Fruit fly (Drosophila melanogaster) whole organism, embryonic: Measurements from ENCODE around the gene Nep6.

Experiments
- B-H2 ChIP-seq: fragments of 200-800 bp; sonication (Bioruptor generic); optimal IDR thresholded peaks from 2 replicates; lab custom pipeline; 2018; ENCODE audit warnings: missing biosample characterization, mild to moderate bottlenecking, missing genetic modification characterization
- Blimp-1 ChIP-seq: fragments of 200-800 bp; sonication (Bioruptor generic); optimal IDR thresholded peaks from 3 replicates; lab custom pipeline; 2018; ENCODE audit warnings: missing biosample characterization, missing genetic modification characterization, mild to moderate bottlenecking, moderate library complexity, missing genetic modification reagents
- CG10959 ChIP-seq: fragments of 200-800 bp; sonication (Bioruptor generic); IDR thresholded peaks from 2 replicates; pipeline ENCODE4 v1.3.6; 2022; ENCODE audit warnings: missing biosample characterization, missing genetic modification characterization
- CG11723 ChIP-seq: fragments of 200-800 bp; sonication (Bioruptor generic); optimal IDR thresholded peaks from 2 replicates; lab custom pipeline; 2017; ENCODE audit warnings: missing biosample characterization, mild to moderate bottlenecking, missing genetic modification characterization
- CG12744 ChIP-seq: fragments of 200-800 bp; sonication (Bioruptor generic); optimal IDR thresholded peaks from 2 replicates; lab custom pipeline; 2016; ENCODE audit warnings: missing biosample characterization, missing genetic modification characterization
- CG15601 ChIP-seq: fragments of 200-800 bp; sonication (Bioruptor generic); optimal IDR thresholded peaks from 3 replicates; lab custom pipeline; 2019; ENCODE audit warnings: missing biosample characterization, mild to moderate bottlenecking, missing genetic modification characterization, moderate library complexity
- CG1792 ChIP-seq: fragments of 200-800 bp; sonication (Bioruptor generic); optimal IDR thresholded peaks from 2 replicates; lab custom pipeline; 2016; ENCODE audit warnings: missing biosample characterization, missing genetic modification characterization
- CG18476 ChIP-seq: fragments of 200-800 bp; sonication (Bioruptor generic); optimal IDR thresholded peaks from 2 replicates; lab custom pipeline; 2016; ENCODE audit warnings: missing biosample characterization, mild to moderate bottlenecking, missing genetic modification characterization
- CG2120 ChIP-seq: fragments of 200-800 bp; sonication (Bioruptor generic); optimal IDR thresholded peaks from 3 replicates; lab custom pipeline; 2016; ENCODE audit warnings: missing biosample characterization, missing genetic modification characterization
- CG2889 ChIP-seq: fragments of 200-800 bp; sonication (Bioruptor generic); IDR thresholded peaks from 3 replicates; pipeline ENCODE4 v1.3.6; 2022; ENCODE audit warnings: missing biosample characterization, missing genetic modification characterization
- CG31388 ChIP-seq: fragments of 200-800 bp; sonication (Bioruptor generic); optimal IDR thresholded peaks from 2 replicates; lab custom pipeline; 2016; ENCODE audit warnings: missing biosample characterization, missing genetic modification characterization
- CG7372 ChIP-seq: fragments of 200-800 bp; sonication (Bioruptor generic); IDR thresholded peaks from 2 replicates; pipeline ENCODE4 v1.3.6; 2022; ENCODE audit warnings: missing biosample characterization, missing genetic modification characterization
- CG7745 ChIP-seq: fragments of 200-800 bp; sonication (Bioruptor generic); optimal IDR thresholded peaks from 2 replicates; lab custom pipeline; 2018; ENCODE audit warnings: missing biosample characterization, mild to moderate bottlenecking, missing genetic modification characterization, moderate library complexity
- CG7928 ChIP-seq: fragments of 200-800 bp; sonication (Bioruptor generic); optimal IDR thresholded peaks from 2 replicates; lab custom pipeline; 2017; ENCODE audit warnings: missing biosample characterization, mild to moderate bottlenecking, missing genetic modification characterization
- CG8290 ChIP-seq, 3 experiments: fragments of 200-800 bp; sonication (Bioruptor generic); optimal IDR thresholded peaks; 2 replicates each; lab custom pipeline; 2016 to 2019; ENCODE audit warnings: missing biosample characterization in 3 of 3, missing genetic modification characterization in 3 of 3, mild to moderate bottlenecking in 2 of 3, moderate library complexity in 1 of 3
- CG8478 ChIP-seq: fragments of >200 bp; optimal IDR thresholded peaks from 2 replicates; lab custom pipeline; 2018
- CG9727 ChIP-seq: fragments of 200-800 bp; sonication (Bioruptor generic); optimal IDR thresholded peaks from 3 replicates; lab custom pipeline; 2017; ENCODE audit warnings: missing biosample characterization, mild to moderate bottlenecking, missing genetic modification characterization
- CG9817 ChIP-seq: fragments of 200-800 bp; sonication (Bioruptor generic); optimal IDR thresholded peaks from 2 replicates; lab custom pipeline; 2018; ENCODE audit warnings: missing biosample characterization, mild to moderate bottlenecking, missing genetic modification characterization, moderate library complexity
- CG9876 ChIP-seq: fragments of 200-800 bp; sonication (Bioruptor generic); optimal IDR thresholded peaks from 2 replicates; lab custom pipeline; 2016; ENCODE audit warnings: missing biosample characterization, missing genetic modification characterization
- CkIIα-i1 ChIP-seq: fragments of 200-800 bp; sonication (Bioruptor generic); IDR thresholded peaks from 2 replicates; pipeline ENCODE4 v1.3.6; 2022; ENCODE audit warnings: missing biosample characterization, missing genetic modification characterization
- CoRest ChIP-seq: fragments of 200-800 bp; sonication (Bioruptor generic); optimal IDR thresholded peaks from 3 replicates; lab custom pipeline; 2018; ENCODE audit warnings: missing biosample characterization, mild to moderate bottlenecking, missing genetic modification characterization, moderate library complexity
- Dref ChIP-seq: fragments of 200-800 bp; sonication (Bioruptor generic); IDR thresholded peaks from 2 replicates; pipeline ENCODE4 v1.3.6; 2022; ENCODE audit warnings: missing biosample characterization, missing genetic modification characterization
- Elba2 ChIP-seq: fragments of 200-800 bp; sonication (Bioruptor generic); optimal IDR thresholded peaks from 3 replicates; lab custom pipeline; 2016; ENCODE audit warnings: missing biosample characterization, missing genetic modification characterization
- Fer1 ChIP-seq: fragments of 200-800 bp; sonication (Bioruptor generic); optimal IDR thresholded peaks from 2 replicates; lab custom pipeline; 2017; ENCODE audit warnings: missing biosample characterization, mild to moderate bottlenecking, missing genetic modification characterization
- H2.0 ChIP-seq: fragments of 200-800 bp; sonication (Bioruptor generic); IDR thresholded peaks from 2 replicates; pipeline ENCODE4 v1.3.6; 2022; ENCODE audit warnings: missing biosample characterization, missing genetic modification characterization
- Hey ChIP-seq: fragments of 200-800 bp; sonication (Bioruptor generic); optimal IDR thresholded peaks from 3 replicates; lab custom pipeline; 2018; ENCODE audit warnings: missing biosample characterization, mild to moderate bottlenecking, missing genetic modification characterization
- Hmx ChIP-seq: fragments of 200-800 bp; sonication (Bioruptor generic); optimal IDR thresholded peaks from 2 replicates; lab custom pipeline; 2016; ENCODE audit warnings: missing biosample characterization, missing genetic modification characterization
- Hsf ChIP-seq: fragments of 200-800 bp; sonication (Bioruptor generic); optimal IDR thresholded peaks from 3 replicates; lab custom pipeline; 2016; ENCODE audit warnings: missing biosample characterization, missing genetic modification characterization
- Jarid2 ChIP-seq: fragments of 200-800 bp; sonication (Bioruptor generic); optimal IDR thresholded peaks from 3 replicates; lab custom pipeline; 2017; ENCODE audit warnings: mild to moderate bottlenecking, missing biosample characterization, missing genetic modification reagents, missing genetic modification characterization
- Spps ChIP-seq: fragments of 200-800 bp; sonication (Bioruptor generic); optimal IDR thresholded peaks from 2 replicates; lab custom pipeline; 2018; ENCODE audit warnings: missing biosample characterization, mild to moderate bottlenecking, missing genetic modification characterization
- Tbp ChIP-seq: fragments of >200 bp; optimal IDR thresholded peaks from 2 replicates; lab custom pipeline; 2018; ENCODE audit warnings: missing biosample characterization, missing genetic modification characterization
- ash1 ChIP-seq: fragments of 200-800 bp; sonication (Bioruptor generic); optimal IDR thresholded peaks from 2 replicates; lab custom pipeline; 2018; ENCODE audit warnings: missing biosample characterization, mild to moderate bottlenecking, missing genetic modification characterization
- bbx ChIP-seq: fragments of 200-800 bp; sonication (Bioruptor generic); IDR thresholded peaks from 2 replicates; pipeline ENCODE4 v1.3.6; 2022; ENCODE audit warnings: missing biosample characterization, missing genetic modification characterization; ENCODE audit not compliant: partially characterized antibody
- cas ChIP-seq: fragments of 200-800 bp; sonication (Bioruptor generic); IDR thresholded peaks from 2 replicates; pipeline ENCODE4 v1.3.6; 2022; ENCODE audit warnings: missing biosample characterization, missing genetic modification characterization
- dati ChIP-seq: fragments of 200-800 bp; sonication (Bioruptor generic); IDR thresholded peaks from 2 replicates; pipeline ENCODE4 v1.3.6; 2022; ENCODE audit warnings: missing biosample characterization, missing genetic modification characterization
- en ChIP-seq: fragments of 200-800 bp; sonication (Bioruptor generic); optimal IDR thresholded peaks from 2 replicates; lab custom pipeline; 2016; ENCODE audit warnings: missing biosample characterization, missing genetic modification characterization
- gce ChIP-seq: fragments of 200-800 bp; sonication (Bioruptor generic); IDR thresholded peaks from 3 replicates; pipeline ENCODE4 v1.3.6; 2022; ENCODE audit warnings: missing biosample characterization, missing genetic modification characterization
- h ChIP-seq: fragments of >200 bp; optimal IDR thresholded peaks from 2 replicates; lab custom pipeline; 2017
- insv ChIP-seq, 2 experiments: fragments of 200-800 bp; sonication (Bioruptor generic); optimal IDR thresholded peaks; 3 replicates each; lab custom pipeline; 2016 to 2018; ENCODE audit warnings: missing biosample characterization in 2 of 2, missing genetic modification characterization in 2 of 2
- jumu ChIP-seq: fragments of 200-800 bp; sonication (Bioruptor generic); optimal IDR thresholded peaks from 3 replicates; lab custom pipeline; 2016; ENCODE audit warnings: missing biosample characterization, missing genetic modification characterization
- kah ChIP-seq: fragments of 200-800 bp; sonication (Bioruptor generic); optimal IDR thresholded peaks from 2 replicates; lab custom pipeline; 2018; ENCODE audit warnings: missing biosample characterization, mild to moderate bottlenecking, missing genetic modification characterization
- lov ChIP-seq, 2 experiments: fragments of 200-800 bp in 1 of 2; fragments of >200 bp in 1 of 2; sonication (Bioruptor generic) in 1 of 2; IDR thresholded peaks in 1 of 2; optimal IDR thresholded peaks in 1 of 2; 2 replicates in 1 of 2; 3 replicates in 1 of 2; pipeline versions ENCODE4 v1.3.6 to Lab custom; 2017 to 2022; ENCODE audit warnings: missing biosample characterization in 1 of 2, missing genetic modification characterization in 1 of 2
- odd ChIP-seq: fragments of 200-800 bp; sonication (Bioruptor generic); optimal IDR thresholded peaks from 2 replicates; lab custom pipeline; 2017; ENCODE audit warnings: missing biosample characterization, mild to moderate bottlenecking, missing genetic modification characterization
- pan ChIP-seq, 4 experiments: fragments of >200 bp in 3 of 4; fragments of 200-800 bp in 1 of 4; sonication (Bioruptor generic) in 1 of 4; optimal IDR thresholded peaks in 3 of 4; IDR thresholded peaks in 1 of 4; 2 replicates each; pipeline versions ENCODE4 v1.3.6 to Lab custom; 2017 to 2022; ENCODE audit warnings: missing biosample characterization in 2 of 4, missing genetic modification characterization in 2 of 4, mixed read lengths in 1 of 4
- pita ChIP-seq: fragments of 200-800 bp; sonication (Bioruptor generic); optimal IDR thresholded peaks from 2 replicates; lab custom pipeline; 2017; ENCODE audit warnings: missing biosample characterization, mild to moderate bottlenecking, missing genetic modification characterization
- sens ChIP-seq: fragments of 200-800 bp; sonication (Bioruptor generic); peaks from one replicate; lab custom pipeline; 2016; ENCODE audit warnings: missing biosample characterization, missing genetic modification characterization
- shn ChIP-seq: fragments of 200-800 bp; sonication (Bioruptor generic); optimal IDR thresholded peaks from 3 replicates; lab custom pipeline; 2016; ENCODE audit warnings: missing biosample characterization, missing genetic modification characterization
- tup ChIP-seq: fragments of 200-800 bp; sonication (Bioruptor generic); optimal IDR thresholded peaks from 2 replicates; lab custom pipeline; 2016; ENCODE audit warnings: missing biosample characterization, mild to moderate bottlenecking, missing genetic modification characterization, moderate library complexity
- wor ChIP-seq: fragments of 200-800 bp; sonication (Bioruptor generic); IDR thresholded peaks from 2 replicates; pipeline ENCODE4 v1.3.6; 2022; ENCODE audit warnings: missing biosample characterization, missing genetic modification characterization
- yki ChIP-seq: fragments of >200 bp; optimal IDR thresholded peaks from 3 replicates; lab custom pipeline; 2018
- zfh2 ChIP-seq: fragments of 200-800 bp; sonication (Bioruptor generic); optimal IDR thresholded peaks from 2 replicates; lab custom pipeline; 2016; ENCODE audit warnings: missing biosample characterization, missing genetic modification characterization

Gene Nep6

dm6 chrX:12752196-12752595, 49.3 kb upstream of the Nep6 start (continued):
- no peak for TF ChIP-seq pan (optimal IDR thresholded peaks at IDR 0.05; lab: Kevin White, UChicago)
- peak in 1 of 2 experiments; percentile 99 for TF ChIP-seq pan (GFP tag; optimal IDR thresholded peaks at IDR 0.05 in 1 of 2, IDR thresholded peaks at IDR 0.05 in 1 of 2)
- peak; percentile 99 for TF ChIP-seq CG12744 (GFP tag; lab: Kevin White, UChicago)
- TF ChIP-seq Hmx, result peak; percentile 98
- peak; percentile 99 for TF ChIP-seq CG18476
- peak; percentile 99 for TF ChIP-seq CoRest (tag; lab: Kevin White, UChicago)
- TF ChIP-seq CG10959 (GFP tag; lab: Robert Waterston, UW), result peak; percentile 99
- TF ChIP-seq CG8478, result peak; percentile 33
- TF ChIP-seq Tbp (GFP tag; lab: Kevin White, UChicago), result no peak
- no peak for TF ChIP-seq h (lab: Kevin White, UChicago)
- peak; percentile 73 for TF ChIP-seq CG15601 (tag; lab: Kevin White, UChicago)
- peak; percentile 94 for TF ChIP-seq ash1 (GFP tag; lab: Kevin White, UChicago)
- peak; percentile 99 for TF ChIP-seq CG7372
- peak; percentile 92 for TF ChIP-seq Jarid2 (GFP tag; lab: Kevin White, UChicago)
- peak; percentile 100 for TF ChIP-seq sens
- TF ChIP-seq insv (GFP tag; optimal IDR thresholded peaks at IDR 0.05; lab: Kevin White, UChicago), result peak; percentile 69 to 73
- TF ChIP-seq kah (GFP tag; lab: Kevin White, UChicago), result peak; percentile 93
- peak; percentile 99 for TF ChIP-seq CG9876 (GFP tag; lab: Kevin White, UChicago)
- peak; percentile 99 for TF ChIP-seq Fer1
- peak; percentile 98 for TF ChIP-seq gce (GFP tag; lab: Robert Waterston, UW)
- TF ChIP-seq CG1792 (GFP tag; lab: Kevin White, UChicago), result peak; percentile 99
- no peak for TF ChIP-seq yki (lab: Kevin White, UChicago)
- peak; percentile 99 for TF ChIP-seq CG11723 (GFP tag; lab: Kevin White, UChicago)
- TF ChIP-seq en (GFP tag; lab: Kevin White, UChicago), result peak; percentile 91
- TF ChIP-seq CG31388 (GFP tag; lab: Kevin White, UChicago), result peak; percentile 98
- peak; percentile 100 for TF ChIP-seq CG2120 (GFP tag; lab: Kevin White, UChicago)
- TF ChIP-seq Blimp-1 (GFP tag; lab: Kevin White, UChicago), result peak; percentile 98
- TF ChIP-seq jumu, result peak; percentile 99
- peak; percentile 97 for TF ChIP-seq wor (GFP tag; lab: Robert Waterston, UW)
- TF ChIP-seq Hey (tag; lab: Kevin White, UChicago), result peak; percentile 82
- TF ChIP-seq CG7928 (GFP tag; lab: Kevin White, UChicago), result peak; percentile 79
- TF ChIP-seq Spps (tag; lab: Kevin White, UChicago), result peak; percentile 99
- TF ChIP-seq CG7745 (tag; lab: Kevin White, UChicago), result peak; percentile 87
- peak; percentile 99 for TF ChIP-seq shn (GFP tag; lab: Kevin White, UChicago)
- peak; percentile 98 for TF ChIP-seq dati (GFP tag; lab: Robert Waterston, UW)
- no peak for TF ChIP-seq pita
- TF ChIP-seq CG9727 (GFP tag; lab: Kevin White, UChicago), result peak; percentile 99
- TF ChIP-seq lov (optimal IDR thresholded peaks at IDR 0.05; lab: Kevin White, UChicago), result no peak
- TF ChIP-seq lov (GFP tag; IDR thresholded peaks at IDR 0.05; lab: Robert Waterston, UW), result peak; percentile 99
- peak; percentile 94 for TF ChIP-seq B-H2 (GFP tag; lab: Kevin White, UChicago)
- TF ChIP-seq CG8290 (GFP tag; optimal IDR thresholded peaks at IDR 0.05; lab: Kevin White, UChicago), result peak; percentile 98
- TF ChIP-seq CG8290 (tag; optimal IDR thresholded peaks at IDR 0.05; lab: Kevin White, UChicago), result peak; percentile 84 to 98
- TF ChIP-seq CG9817 (tag; lab: Kevin White, UChicago), result peak; percentile 99
- TF ChIP-seq tup (GFP tag; lab: Kevin White, UChicago), result peak; percentile 99
- TF ChIP-seq Dref (GFP tag; lab: Robert Waterston, UW), result peak; percentile 52
- TF ChIP-seq Elba2 (GFP tag; lab: Kevin White, UChicago), result peak; percentile 94
- TF ChIP-seq Hsf (GFP tag; lab: Kevin White, UChicago), result peak; percentile 100
- peak; percentile 99 for TF ChIP-seq H2.0 (GFP tag; lab: Robert Waterston, UW)
- peak; percentile 95 for TF ChIP-seq CkIIα-i1 (GFP tag; lab: Robert Waterston, UW)
- no peak for TF ChIP-seq bbx
- TF ChIP-seq zfh2 (GFP tag; lab: Kevin White, UChicago), result peak; percentile 99
- peak; percentile 98 for TF ChIP-seq CG2889 (GFP tag; lab: Robert Waterston, UW)
- peak; percentile 98 for TF ChIP-seq cas (GFP tag; lab: Robert Waterston, UW)
- TF ChIP-seq odd (GFP tag; lab: Kevin White, UChicago), result peak; percentile 96
